Worm (Caenorhabditis elegans): ENCODE data around the gene eat-3.

Gene eat-3

DNA sequence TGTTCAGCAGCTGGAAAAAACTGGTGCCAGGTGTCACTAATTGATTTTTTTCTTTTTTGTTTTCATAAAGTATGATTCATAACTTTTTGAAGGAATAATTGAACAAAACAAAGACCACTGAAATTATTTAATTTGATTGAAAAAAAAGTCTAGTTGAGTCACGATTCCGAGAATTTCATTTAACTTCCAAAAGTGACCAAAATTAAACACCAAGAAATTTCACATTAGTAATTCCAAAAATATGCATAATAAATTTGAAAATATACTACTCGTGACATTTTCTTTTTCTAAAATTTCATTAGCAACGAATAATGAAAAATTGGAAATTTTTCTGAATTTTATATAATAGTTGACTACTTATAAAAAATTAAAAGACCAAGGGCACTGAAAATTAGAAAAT, 42.6 kb upstream of the eat-3 start:
- TF ChIP-seq tra-4 (tag; optimal IDR thresholded peaks at IDR 0.05) (no peak), F13C5.2 (tag; optimal IDR thresholded peaks at IDR 0.05) (no peak), tbx-11 (GFP tag; IDR thresholded peaks at IDR 0.05) (no peak), scrt-1 (GFP tag; IDR thresholded peaks at IDR 0.05) (no peak), sea-1 (GFP tag; conservative IDR thresholded peaks at IDR 0.05) (no peak), aly-1 (tag; optimal IDR thresholded peaks at IDR 0.05) (no peak), ceh-13 (GFP tag; optimal IDR thresholded peaks at IDR 0.05) (no peak), flt-1 (GFP tag; IDR thresholded peaks at IDR 0.05) (no peak), hnd-1 (tag; optimal IDR thresholded peaks at IDR 0.05) (no peak), tbx-37 (GFP tag; conservative IDR thresholded peaks at IDR 0.05) (no peak), ets-7 (tag; optimal IDR thresholded peaks at IDR 0.05) (no peak), ama-1 (optimal IDR thresholded peaks at IDR 0.05) (no peak), pes-1 (GFP tag; IDR thresholded peaks at IDR 0.05) (no peak), hmg-4 (GFP tag; optimal IDR thresholded peaks at IDR 0.05) (no peak), B0310.2 (tag; optimal IDR thresholded peaks at IDR 0.05) (no peak), hmbx-1 (tag; optimal IDR thresholded peaks at IDR 0.05) (no peak)

DNA sequence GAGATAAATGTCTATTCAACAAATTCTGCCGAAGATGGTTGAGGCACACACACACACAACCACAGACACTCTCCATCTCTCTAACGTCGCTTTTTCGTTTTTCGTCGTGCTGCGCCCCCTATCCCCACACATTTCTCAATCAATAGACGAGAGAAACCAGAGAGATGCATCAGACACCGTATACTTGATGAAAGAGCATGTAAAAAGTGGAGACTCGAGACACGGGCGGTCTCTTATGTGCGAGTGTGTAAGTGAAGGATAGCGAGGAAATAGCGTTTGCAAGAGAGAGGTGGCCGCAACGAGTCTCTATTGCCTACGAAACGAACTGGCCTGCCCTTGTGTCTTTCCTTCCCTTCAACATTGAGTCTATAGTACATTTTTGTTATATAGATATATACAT, 41.9 kb upstream of the eat-3 start:
- TF ChIP-seq aly-1 (tag; optimal IDR thresholded peaks at IDR 0.05): no peak
- TF ChIP-seq flt-1 (GFP tag; IDR thresholded peaks at IDR 0.05): no peak
- no peak for TF ChIP-seq tbx-37 (GFP tag; conservative IDR thresholded peaks at IDR 0.05)
- no peak for TF ChIP-seq tbx-11 (GFP tag; IDR thresholded peaks at IDR 0.05)
- 0 out of 2 replicates have a peak, but pooled peaks have one; percentile 38 for TF ChIP-seq sea-1 (GFP tag; conservative IDR thresholded peaks at IDR 0.05)
- peak; percentile 90 for TF ChIP-seq hmg-4 (GFP tag; optimal IDR thresholded peaks at IDR 0.05)
- no peak for TF ChIP-seq scrt-1 (GFP tag; IDR thresholded peaks at IDR 0.05)
- peak; percentile 72 for TF ChIP-seq F13C5.2 (tag; optimal IDR thresholded peaks at IDR 0.05)
- no peak for TF ChIP-seq ets-7 (tag; optimal IDR thresholded peaks at IDR 0.05)
- no peak for TF ChIP-seq hmbx-1 (tag; optimal IDR thresholded peaks at IDR 0.05)
- no peak for TF ChIP-seq hnd-1 (tag; optimal IDR thresholded peaks at IDR 0.05)
- TF ChIP-seq tra-4 (tag; optimal IDR thresholded peaks at IDR 0.05): no peak
- TF ChIP-seq B0310.2 (tag; optimal IDR thresholded peaks at IDR 0.05): no peak
- TF ChIP-seq ceh-36 (tag; optimal IDR thresholded peaks at IDR 0.05): no peak
- TF ChIP-seq ceh-13 (GFP tag; optimal IDR thresholded peaks at IDR 0.05): no peak
- no peak for TF ChIP-seq ama-1 (optimal IDR thresholded peaks at IDR 0.05)
- TF ChIP-seq pes-1 (GFP tag; IDR thresholded peaks at IDR 0.05): no peak

DNA sequence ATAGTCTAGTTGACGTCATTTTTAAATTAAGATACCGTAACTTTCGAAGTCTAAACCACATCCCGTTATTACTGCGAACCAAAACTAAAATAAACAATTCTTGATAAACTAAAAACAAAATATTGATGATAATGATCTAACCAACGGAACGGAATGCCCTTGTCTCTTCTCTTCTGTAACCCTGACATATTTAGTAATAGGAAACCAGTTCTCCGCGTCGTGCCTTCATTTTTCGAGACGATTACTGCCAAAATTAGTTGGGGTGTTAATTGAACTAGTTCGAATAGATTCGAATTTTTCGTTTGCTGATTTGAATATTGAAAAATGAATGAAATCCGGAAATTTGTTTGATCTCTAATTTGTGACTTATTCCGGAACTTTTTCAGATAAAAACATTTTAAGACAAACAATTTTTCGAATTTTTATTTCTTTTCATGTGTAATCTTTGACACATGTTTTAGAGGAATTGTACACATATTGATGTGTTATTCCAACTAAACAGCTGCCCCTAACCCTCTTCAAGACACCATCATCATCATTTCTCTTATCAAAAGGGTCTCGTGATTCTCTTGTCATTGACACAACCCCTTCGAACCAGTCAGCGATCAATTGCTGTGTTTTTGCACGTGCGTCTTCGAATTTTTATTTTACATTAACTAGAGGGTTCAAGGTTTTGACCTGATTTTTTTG, 40.9 kb upstream of the eat-3 start:
- TF ChIP-seq B0310.2 (tag; optimal IDR thresholded peaks at IDR 0.05): no peak
- TF ChIP-seq tbx-11 (GFP tag; IDR thresholded peaks at IDR 0.05): 0 out of 2 replicates have a peak, but pooled peaks have one; percentile 11
- no peak for TF ChIP-seq pes-1 (GFP tag; IDR thresholded peaks at IDR 0.05)

DNA sequence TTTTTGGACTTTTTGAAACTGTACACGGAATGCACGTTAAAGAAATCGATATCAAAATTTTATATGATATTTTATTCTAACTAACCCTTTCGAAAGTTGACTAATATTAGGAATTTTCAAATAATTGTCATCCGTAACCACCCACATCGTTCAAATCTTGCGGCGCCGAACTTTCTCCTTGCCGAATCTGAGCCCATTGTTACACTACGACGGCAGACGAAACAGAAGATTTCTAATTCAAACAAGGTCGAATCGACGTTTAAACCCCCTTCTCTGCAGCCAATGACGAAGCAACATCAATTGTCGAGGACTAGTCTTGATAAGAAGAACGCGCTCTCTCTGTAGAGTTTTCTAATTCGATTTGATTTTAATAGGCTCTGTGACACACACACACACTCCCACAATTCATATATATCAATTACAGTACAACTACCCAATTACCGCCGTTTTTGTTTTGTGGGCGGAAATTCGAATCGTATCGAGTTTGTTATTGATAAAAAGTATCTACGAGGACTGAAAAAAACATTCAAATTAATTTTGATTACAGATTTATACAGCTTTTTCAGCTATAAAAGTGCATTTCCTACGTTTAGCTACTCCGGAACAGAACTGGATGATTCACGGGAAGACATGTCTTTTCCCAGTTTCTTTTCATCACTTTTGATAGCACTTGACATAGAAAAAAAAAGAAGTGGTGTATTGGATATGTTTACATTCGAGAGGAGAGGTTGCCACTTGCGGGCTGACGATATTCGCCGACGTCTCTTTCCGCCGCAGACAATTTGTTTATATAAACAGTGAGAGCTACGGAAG, 40.1 kb upstream of the eat-3 start:
- TF ChIP-seq tbx-37 (GFP tag; conservative IDR thresholded peaks at IDR 0.05) (0 out of 2 replicates have a peak, but pooled peaks have one; percentile 10), tbx-11 (GFP tag; IDR thresholded peaks at IDR 0.05) (no peak), sea-1 (GFP tag; conservative IDR thresholded peaks at IDR 0.05) (0 out of 2 replicates have a peak, but pooled peaks have one; percentile 6)

DNA sequence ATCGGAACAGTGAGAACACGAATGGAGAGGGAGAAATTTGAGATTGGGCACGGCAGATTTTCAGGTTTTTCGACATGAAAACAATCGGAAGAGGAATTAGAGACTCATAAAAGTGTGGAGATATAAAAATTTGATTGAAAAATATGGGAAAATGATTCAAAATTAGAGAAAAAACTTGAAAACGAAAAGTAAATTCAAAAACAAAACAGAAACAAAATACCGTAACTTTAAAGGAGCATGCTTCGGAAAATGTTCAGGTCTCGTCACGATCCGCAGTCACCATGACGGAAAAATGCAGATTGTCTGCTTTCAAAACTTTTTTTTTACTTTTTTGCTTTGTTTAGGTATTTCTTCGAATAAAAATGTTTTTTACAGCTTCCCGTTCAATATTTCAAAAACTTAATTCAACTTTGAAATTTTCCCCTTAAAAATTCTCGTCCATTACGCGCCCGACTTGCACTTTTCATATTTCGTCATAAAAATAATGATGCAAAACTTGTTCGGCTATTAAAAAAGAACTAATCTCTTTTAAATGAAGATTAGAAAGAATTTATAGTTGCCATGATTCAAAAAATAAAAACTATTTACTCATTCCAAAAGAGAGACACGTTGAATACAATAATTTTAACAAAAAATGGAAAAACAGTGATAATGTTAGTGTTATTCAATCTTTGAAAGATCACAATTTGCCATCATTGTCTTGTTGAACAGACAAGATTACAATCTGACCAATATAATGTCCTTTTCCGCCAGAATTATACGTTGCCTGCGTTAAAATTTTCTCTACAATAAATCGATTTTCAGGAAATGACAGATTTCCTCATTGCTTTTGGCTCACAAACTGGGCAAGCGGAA, 39.3 kb upstream of the eat-3 start, which contains the start of gene mtrr-1:
Gene mtrr-1, plus strand, starts transcription at position 805 of the 855 bp plus-strand sequence.
- TF ChIP-seq ets-7 (tag; optimal IDR thresholded peaks at IDR 0.05) (no peak), hnd-1 (tag; optimal IDR thresholded peaks at IDR 0.05) (no peak), B0310.2 (tag; optimal IDR thresholded peaks at IDR 0.05) (no peak), tbx-37 (GFP tag; conservative IDR thresholded peaks at IDR 0.05) (no peak), ceh-13 (GFP tag; optimal IDR thresholded peaks at IDR 0.05) (no peak), flt-1 (GFP tag; IDR thresholded peaks at IDR 0.05) (no peak), hmbx-1 (tag; optimal IDR thresholded peaks at IDR 0.05) (no peak), tra-4 (tag; optimal IDR thresholded peaks at IDR 0.05) (no peak), scrt-1 (GFP tag; IDR thresholded peaks at IDR 0.05) (no peak), ama-1 (optimal IDR thresholded peaks at IDR 0.05) (no peak), sea-1 (GFP tag; conservative IDR thresholded peaks at IDR 0.05) (no peak), pes-1 (GFP tag; IDR thresholded peaks at IDR 0.05) (no peak), tbx-11 (GFP tag; IDR thresholded peaks at IDR 0.05) (no peak), hmg-4 (GFP tag; optimal IDR thresholded peaks at IDR 0.05) (no peak), ceh-36 (tag; optimal IDR thresholded peaks at IDR 0.05) (no peak), aly-1 (tag; optimal IDR thresholded peaks at IDR 0.05) (no peak), F13C5.2 (tag; optimal IDR thresholded peaks at IDR 0.05) (no peak)

DNA sequence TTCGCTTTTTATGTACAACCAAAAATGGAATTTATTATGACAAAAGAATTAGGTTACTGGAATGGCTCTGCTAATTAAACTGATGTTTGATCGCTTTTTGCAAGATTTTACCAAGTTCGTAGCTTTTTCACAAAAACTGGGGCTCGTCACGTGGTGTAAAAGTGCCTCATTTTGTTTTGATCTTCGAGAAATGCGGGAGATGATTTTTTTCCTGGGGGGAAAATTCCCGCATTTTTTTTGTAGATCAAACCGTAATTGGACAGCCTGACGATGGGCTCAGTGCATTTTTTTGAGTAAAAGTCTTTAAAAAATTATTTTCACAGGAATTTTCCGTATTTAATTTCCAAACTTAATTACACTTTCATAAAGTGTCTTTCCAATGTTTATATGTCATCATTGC, 35.5 kb upstream of the eat-3 start:
- TF ChIP-seq sea-1 (GFP tag; conservative IDR thresholded peaks at IDR 0.05): no peak
- no peak for TF ChIP-seq B0310.2 (tag; optimal IDR thresholded peaks at IDR 0.05)
- TF ChIP-seq ets-7 (tag; optimal IDR thresholded peaks at IDR 0.05): no peak
- TF ChIP-seq tbx-11 (GFP tag; IDR thresholded peaks at IDR 0.05): no peak
- no peak for TF ChIP-seq scrt-1 (GFP tag; IDR thresholded peaks at IDR 0.05)
- no peak for TF ChIP-seq hnd-1 (tag; optimal IDR thresholded peaks at IDR 0.05)
- no peak for TF ChIP-seq ama-1 (optimal IDR thresholded peaks at IDR 0.05)
- no peak for TF ChIP-seq tra-4 (tag; optimal IDR thresholded peaks at IDR 0.05)
- no peak for TF ChIP-seq F13C5.2 (tag; optimal IDR thresholded peaks at IDR 0.05)
- TF ChIP-seq pes-1 (GFP tag; IDR thresholded peaks at IDR 0.05): no peak
- no peak for TF ChIP-seq aly-1 (tag; optimal IDR thresholded peaks at IDR 0.05)
- TF ChIP-seq flt-1 (GFP tag; IDR thresholded peaks at IDR 0.05): no peak
- TF ChIP-seq ceh-36 (tag; optimal IDR thresholded peaks at IDR 0.05): no peak
- no peak for TF ChIP-seq hmg-4 (GFP tag; optimal IDR thresholded peaks at IDR 0.05)
- TF ChIP-seq ceh-13 (GFP tag; optimal IDR thresholded peaks at IDR 0.05): no peak
- no peak for TF ChIP-seq hmbx-1 (tag; optimal IDR thresholded peaks at IDR 0.05)
- TF ChIP-seq tbx-37 (GFP tag; conservative IDR thresholded peaks at IDR 0.05): no peak
